Worm (Caenorhabditis elegans): Measurements from ENCODE around the gene dhs-21.
A peak's percentile ranks its signal among the peaks of the same experiment; 100 is the strongest.

The dhs-21 gene

DNA sequence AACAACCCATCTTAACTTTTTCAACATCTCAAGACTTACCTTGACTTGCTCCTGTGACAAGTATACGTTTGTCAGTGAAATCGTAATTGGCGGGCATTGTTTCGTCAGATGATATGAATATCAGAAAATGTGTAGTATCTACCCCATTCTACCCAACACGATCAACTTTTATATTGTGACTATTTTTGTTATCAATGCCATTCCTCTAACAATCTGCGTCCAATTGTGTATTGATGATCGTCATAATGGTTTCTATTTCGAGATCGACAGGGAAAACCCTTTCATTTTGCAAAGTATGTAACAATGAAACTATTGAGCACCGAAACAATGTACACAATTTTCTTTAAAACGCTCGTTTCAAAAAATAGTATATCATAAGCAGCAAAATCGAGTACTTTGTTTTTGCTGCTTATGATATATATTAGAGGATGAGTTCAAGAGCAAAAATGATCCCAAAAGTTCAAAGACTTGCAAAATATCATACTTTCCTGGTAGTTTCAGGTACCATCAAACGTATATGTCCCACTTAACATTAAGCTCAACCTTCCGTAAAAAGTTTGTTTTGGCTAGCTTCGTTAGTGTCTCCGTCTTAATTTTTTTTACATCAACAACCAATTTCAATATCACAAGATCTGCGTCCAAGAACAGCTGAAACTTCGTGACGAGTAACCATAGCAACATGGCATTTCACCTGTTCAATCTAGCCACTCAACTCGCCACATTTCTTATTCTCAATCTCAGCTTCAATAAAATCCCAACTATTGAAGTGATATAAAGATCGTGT, at the start of gene dhs-21, which contains the start of gene xbx-9:
dhs-21 (minus strand) TSS at position 181 of the 784 bp plus-strand sequence.
xbx-9 (plus strand) TSS at position 734 of the 784 bp plus-strand sequence.
- TF ChIP-seq dao-5 (tag; optimal IDR thresholded peaks at IDR 0.05) (no peak), W03F9.2 (tag; optimal IDR thresholded peaks at IDR 0.05) (no peak), him-1 (tag; optimal IDR thresholded peaks at IDR 0.05) (no peak)

DNA sequence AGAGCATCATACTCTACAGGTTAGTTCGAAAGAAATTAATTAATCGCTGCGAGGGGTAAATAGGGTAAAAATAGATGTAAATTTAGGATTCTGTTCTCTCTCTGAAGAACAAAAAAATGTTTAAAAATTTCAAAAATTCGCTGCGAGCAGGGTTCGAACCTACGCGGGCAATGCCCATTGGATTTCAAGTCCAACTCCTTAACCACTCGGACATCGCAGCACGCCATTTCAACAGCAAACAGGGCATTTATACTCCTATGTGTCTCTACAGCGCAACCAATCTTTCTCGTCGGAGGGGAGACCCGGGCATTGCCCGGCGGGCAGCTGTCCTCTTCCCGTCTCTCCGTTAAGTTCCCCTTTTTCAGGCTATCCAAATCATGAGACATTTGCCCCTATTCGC, 46.8 kb upstream of the dhs-21 start:
- TF ChIP-seq him-1 (tag; optimal IDR thresholded peaks at IDR 0.05) (peak; percentile 29), dao-5 (tag; optimal IDR thresholded peaks at IDR 0.05) (peak; percentile 61), W03F9.2 (tag; optimal IDR thresholded peaks at IDR 0.05) (no peak)

DNA sequence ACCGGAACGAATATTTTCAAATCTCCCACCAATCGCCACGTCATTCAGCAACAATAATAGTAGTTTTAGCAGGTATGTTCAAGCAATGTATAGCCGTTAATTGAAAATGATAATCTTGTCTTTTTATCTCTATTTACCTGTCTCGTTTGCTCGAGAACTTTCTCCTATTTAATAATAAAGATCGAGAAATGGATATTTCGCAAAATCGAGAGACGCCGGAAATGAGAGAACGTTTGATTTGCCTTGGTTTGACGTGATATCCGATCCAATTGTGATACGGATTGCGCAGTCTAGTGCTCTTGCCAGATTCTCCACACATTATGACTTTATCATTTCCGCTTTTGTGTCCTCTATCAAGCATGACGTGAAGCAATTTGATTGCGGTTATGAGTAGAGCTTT, 40.4 kb upstream of the dhs-21 start:
- TF ChIP-seq W03F9.2 (tag; optimal IDR thresholded peaks at IDR 0.05) (no peak), him-1 (tag; optimal IDR thresholded peaks at IDR 0.05) (no peak), dao-5 (tag; optimal IDR thresholded peaks at IDR 0.05) (no peak)

DNA sequence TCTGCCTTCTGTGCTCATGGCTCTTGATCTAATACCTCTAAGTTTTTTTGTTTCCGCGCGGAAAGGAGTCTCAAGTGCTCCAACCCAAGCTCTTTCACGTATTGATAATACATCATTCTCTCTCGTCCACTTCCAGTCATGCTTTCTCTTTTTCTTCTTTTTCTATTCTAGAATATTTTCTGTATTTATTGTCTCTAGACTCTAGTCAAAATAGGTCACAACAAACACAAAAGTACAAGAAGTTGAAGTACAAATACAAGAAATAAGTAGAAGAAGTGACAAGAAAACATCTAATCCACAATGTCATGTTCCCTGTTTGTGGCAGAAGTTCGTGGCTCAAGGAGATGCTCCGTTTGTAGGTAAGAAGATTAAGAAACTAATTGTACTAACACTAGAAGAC, 39.8 kb upstream of the dhs-21 start, which contains the start of gene ZC455.1:
ZC455.1 (plus strand) TSS at position 301 of the 400 bp plus-strand sequence.
- TF ChIP-seq dao-5 (tag; optimal IDR thresholded peaks at IDR 0.05) (no peak), him-1 (tag; optimal IDR thresholded peaks at IDR 0.05) (no peak), W03F9.2 (tag; optimal IDR thresholded peaks at IDR 0.05) (no peak)

DNA sequence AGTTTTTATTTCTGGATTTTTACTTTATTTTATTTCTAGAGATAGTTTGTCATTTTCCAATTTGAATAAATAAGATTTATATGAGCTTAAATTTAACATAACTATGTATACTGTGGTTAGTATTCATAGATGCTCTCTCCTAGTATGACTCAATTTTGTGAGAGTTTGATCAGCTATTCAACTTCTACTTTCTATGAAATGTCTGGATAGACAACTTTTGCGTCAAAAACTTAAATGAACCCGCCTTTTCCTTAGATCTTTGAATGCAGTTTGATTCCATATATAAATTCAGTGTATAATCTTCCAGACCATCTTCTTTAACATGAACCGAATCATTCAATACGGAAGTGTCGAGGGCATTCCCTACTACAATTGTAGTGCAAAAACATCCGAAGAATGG, 35.5 kb upstream of the dhs-21 start, which contains the start of gene srt-43:
srt-43 (plus strand) TSS at position 301 of the 400 bp plus-strand sequence.
- TF ChIP-seq him-1 (tag; optimal IDR thresholded peaks at IDR 0.05) (no peak), dao-5 (tag; optimal IDR thresholded peaks at IDR 0.05) (no peak), W03F9.2 (tag; optimal IDR thresholded peaks at IDR 0.05) (no peak)

DNA sequence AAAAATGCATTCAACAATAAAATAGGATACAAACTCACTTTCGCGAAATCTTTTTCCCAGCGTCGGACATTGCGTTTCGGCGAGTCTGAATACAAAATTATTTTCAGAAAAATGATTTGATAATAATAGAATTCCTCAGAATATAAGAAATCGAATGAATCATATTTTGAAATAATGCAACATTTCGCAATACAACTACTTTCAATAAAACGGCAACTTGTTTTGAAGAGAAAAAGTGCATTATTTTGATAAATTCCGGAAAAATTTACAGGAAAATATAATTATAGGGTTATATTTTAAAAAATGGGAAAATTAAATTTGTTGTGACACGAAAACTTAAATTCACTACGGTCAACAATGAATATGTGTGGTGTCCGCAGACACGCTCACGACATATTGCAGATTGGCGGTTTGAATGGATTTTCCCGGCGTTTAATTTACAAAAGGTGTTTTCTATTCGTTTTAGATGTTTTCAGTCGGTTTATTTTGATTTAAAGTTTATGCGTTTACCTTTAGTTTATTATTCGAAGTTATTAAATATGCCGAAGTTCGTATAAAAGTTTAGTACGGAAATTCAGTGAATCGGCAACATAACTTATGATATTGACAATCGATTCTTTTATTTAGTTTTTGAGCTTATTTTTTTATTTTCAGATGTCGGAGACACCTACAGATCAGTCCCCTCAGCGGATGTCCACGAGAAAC, 30.0 kb upstream of the dhs-21 start, which contains the start of the genes abcf-1 and scc-3:
abcf-1 (minus strand) TSS at position 85 of the 705 bp plus-strand sequence.
scc-3 (plus strand) TSS at position 655 of the 705 bp plus-strand sequence.
- TF ChIP-seq dao-5 (tag; optimal IDR thresholded peaks at IDR 0.05) (no peak), W03F9.2 (tag; optimal IDR thresholded peaks at IDR 0.05) (peak; percentile 11)

DNA sequence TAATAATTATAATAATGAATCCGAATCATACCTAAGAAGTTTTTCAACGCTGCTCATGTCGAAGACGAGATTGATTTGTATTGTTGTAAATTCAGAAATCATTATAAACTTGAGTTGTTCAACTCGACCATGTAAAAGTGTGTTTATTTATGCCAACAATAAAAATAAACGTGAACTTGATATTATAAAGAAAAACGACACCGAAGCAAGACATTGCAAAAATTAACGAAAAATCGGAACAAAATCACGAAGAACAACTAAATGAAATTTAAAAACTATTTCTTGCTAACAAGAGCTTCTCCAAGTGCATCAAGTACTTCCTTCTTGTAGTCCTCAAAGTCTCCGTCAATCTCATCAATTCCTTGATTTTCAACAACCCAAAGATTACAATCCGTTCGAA, 27.5 kb upstream of the dhs-21 start, which contains the start of gene F18E2.15:
F18E2.15 (minus strand) TSS at position 101 of the 400 bp plus-strand sequence.
- TF ChIP-seq dao-5 (tag; optimal IDR thresholded peaks at IDR 0.05) (no peak), him-1 (tag; optimal IDR thresholded peaks at IDR 0.05) (no peak), W03F9.2 (tag; optimal IDR thresholded peaks at IDR 0.05) (no peak)

DNA sequence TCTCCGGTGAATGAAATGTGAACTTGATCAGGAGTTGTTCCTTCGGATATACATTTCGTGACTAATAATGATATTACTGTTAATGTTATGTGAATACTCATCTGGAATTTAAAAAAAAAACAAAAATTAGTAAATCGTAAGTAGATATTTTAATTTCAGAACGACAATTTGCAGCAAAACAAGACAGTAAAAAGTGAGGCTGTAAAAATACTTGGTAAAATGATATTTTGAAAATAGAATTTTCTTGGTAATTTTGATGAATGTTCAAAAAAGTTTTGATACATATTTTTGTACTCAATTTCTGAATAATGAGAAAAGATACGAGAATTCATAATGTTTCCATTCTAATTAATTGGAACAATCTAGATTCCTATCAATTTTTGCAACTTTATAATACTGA, 26.2 kb upstream of the dhs-21 start, which contains the start of gene papl-1:
papl-1 (minus strand) TSS at position 101 of the 400 bp plus-strand sequence.
- TF ChIP-seq W03F9.2 (tag; optimal IDR thresholded peaks at IDR 0.05): no peak
- no peak for TF ChIP-seq dao-5 (tag; optimal IDR thresholded peaks at IDR 0.05)
- TF ChIP-seq him-1 (tag; optimal IDR thresholded peaks at IDR 0.05): no peak

DNA sequence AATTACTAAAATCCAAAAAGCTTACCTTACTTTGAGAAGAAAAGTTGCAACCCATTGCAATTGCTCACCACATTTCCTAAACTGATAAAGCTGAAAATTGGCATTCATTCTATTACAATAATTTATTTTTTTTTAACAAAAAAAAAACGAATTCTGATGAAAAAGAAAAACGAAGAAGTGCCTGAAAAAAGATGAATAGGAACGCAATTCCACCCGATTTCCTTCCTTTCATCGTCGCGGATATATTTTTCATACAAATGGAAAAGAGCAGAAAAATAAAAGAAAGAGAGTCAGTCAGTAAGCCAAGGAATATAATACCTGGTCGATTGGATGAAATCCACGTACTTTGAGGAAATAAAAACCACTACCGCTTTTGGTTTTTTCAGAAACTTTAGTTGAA, 21.4 kb upstream of the dhs-21 start, which contains the start of gene gpa-13:
gpa-13 (minus strand) TSS at position 101 of the 400 bp plus-strand sequence.
- no peak for TF ChIP-seq him-1 (tag; optimal IDR thresholded peaks at IDR 0.05)
- no peak for TF ChIP-seq dao-5 (tag; optimal IDR thresholded peaks at IDR 0.05)
- TF ChIP-seq W03F9.2 (tag; optimal IDR thresholded peaks at IDR 0.05): no peak

DNA sequence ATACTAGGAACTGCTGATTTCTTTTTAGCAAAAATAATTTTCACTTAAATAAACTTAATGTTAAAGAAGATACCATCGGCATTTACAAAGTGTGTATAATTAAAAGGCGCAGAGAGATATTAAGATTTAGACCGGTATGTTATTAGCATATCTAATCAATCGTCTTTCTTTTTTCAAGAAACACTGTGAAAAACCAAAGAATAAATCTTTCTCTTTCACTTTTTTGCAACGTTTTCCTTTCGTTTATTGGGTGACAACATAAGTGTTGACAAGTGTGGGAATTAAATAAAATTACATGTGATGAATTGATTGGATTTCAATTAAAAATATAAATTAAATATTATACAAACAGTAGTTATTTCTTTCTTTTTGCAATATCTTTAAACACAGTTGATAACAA, 19.0 kb upstream of the dhs-21 start, which contains the start of gene C15C8.8:
C15C8.8 (minus strand) TSS at position 101 of the 400 bp plus-strand sequence.
- no peak for TF ChIP-seq dao-5 (tag; optimal IDR thresholded peaks at IDR 0.05)
- TF ChIP-seq him-1 (tag; optimal IDR thresholded peaks at IDR 0.05): no peak
- TF ChIP-seq W03F9.2 (tag; optimal IDR thresholded peaks at IDR 0.05): no peak

DNA sequence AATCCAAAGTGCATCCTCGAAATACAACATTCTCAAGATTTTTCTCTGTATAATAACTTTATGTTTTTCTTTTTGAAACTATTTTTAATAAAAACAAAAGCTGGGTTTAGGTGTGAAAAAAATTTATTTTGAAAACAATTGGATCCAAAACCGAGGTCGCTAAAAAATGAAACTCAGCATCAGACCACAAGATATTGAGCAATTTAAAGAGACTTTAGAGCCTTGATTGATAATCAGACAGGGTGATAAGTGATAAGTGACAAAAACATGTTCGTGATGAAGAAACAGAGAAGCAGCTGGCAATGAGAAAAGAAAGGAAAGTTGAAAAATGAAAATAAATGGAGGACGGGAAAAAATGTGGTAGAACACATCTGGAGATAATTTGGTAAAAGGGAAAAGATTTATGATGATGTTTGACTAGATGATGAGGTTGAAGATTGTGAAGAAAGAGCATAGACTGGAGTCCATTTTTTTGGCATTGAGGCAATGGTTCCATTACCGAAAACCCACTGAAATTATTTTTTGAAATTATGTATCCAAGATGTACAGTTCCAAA, 18.1 kb upstream of the dhs-21 start, which contains the start of gene C15C8.6:
C15C8.6 (minus strand) TSS at position 51 of the 556 bp plus-strand sequence.
- TF ChIP-seq him-1 (tag; optimal IDR thresholded peaks at IDR 0.05) (no peak), W03F9.2 (tag; optimal IDR thresholded peaks at IDR 0.05) (no peak), dao-5 (tag; optimal IDR thresholded peaks at IDR 0.05) (no peak)

DNA sequence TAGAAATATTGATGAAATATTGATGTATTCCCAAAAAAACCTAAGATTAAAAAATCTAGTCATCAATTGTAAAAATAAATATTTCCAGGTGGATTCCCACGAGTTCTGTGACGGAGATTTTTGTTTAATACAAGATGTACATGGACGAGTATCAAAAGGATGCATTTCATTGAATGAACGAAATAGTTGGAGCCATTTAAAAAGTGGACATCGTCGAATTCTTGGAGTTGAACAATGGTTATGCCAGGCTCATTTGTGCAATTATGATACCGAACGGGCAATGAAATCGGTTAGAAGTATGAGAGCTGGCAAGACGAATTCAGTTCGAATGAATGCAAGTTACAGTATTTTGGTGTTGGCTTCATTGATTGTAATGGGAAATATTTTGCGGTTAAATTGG, 16.1 kb upstream of the dhs-21 start:
- TF ChIP-seq dao-5 (tag; optimal IDR thresholded peaks at IDR 0.05) (no peak), W03F9.2 (tag; optimal IDR thresholded peaks at IDR 0.05) (no peak), him-1 (tag; optimal IDR thresholded peaks at IDR 0.05) (no peak)

DNA sequence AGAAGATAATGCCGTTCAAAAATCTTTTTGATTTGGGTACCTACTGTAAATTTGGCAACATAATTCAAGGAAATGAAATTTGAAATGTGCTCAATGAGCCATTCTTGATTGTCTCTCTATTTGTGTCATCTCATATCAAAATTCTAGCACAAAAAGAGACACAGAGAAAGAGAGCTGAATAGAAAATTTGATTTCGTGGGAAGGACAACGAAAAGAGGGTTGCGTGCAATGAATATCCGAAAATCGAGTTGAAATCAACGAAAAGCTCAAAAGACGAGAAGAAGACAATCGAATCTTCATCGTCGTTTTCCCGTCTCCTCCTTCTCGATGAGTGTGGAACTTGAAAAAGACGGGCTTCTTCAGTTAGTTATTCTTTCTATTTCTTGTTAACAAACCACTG, 14.4 kb upstream of the dhs-21 start, which contains the start of gene C15C8.5:
C15C8.5 (plus strand) TSS at position 152 of the 400 bp plus-strand sequence.
- TF ChIP-seq W03F9.2 (tag; optimal IDR thresholded peaks at IDR 0.05) (no peak), him-1 (tag; optimal IDR thresholded peaks at IDR 0.05) (no peak), dao-5 (tag; optimal IDR thresholded peaks at IDR 0.05) (no peak)

Data from whole organism, L4/young adult.